Worm (Caenorhabditis elegans) whole organism, L4/young adult: ENCODE measurements around the gene cyp-33C5.

Experiments
- dao-5 ChIP-seq: sonication (generic microtip); optimal IDR thresholded peaks from 2 replicates; lab custom pipeline; 2016; ENCODE audit warnings: missing genotype, missing genetic modification characterization, moderate library complexity, missing compliant biosample characterization
- him-1 ChIP-seq: sonication (generic microtip); optimal IDR thresholded peaks from 2 replicates; lab custom pipeline; 2016; ENCODE audit warnings: missing genotype, missing genetic modification reagents, missing genetic modification characterization, missing compliant biosample characterization

DNA sequence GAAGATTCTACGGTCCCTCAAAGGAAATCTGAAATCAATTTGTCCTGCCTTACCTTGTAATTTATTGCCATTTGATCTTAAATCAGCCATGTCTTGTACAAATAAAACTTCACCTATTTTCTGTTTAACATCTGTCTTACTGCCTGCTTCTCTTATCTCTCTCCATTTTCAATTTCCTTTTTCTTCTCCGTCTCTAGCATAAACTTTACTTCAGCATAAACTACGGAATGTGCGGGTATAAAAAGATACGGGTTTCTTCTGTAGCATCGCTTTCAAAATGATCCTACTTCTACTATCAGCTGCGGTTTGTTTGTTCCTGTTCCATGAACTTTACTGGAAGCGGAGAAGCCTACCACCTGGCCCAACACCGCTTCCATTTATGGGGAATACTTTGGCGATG is at the start of gene cyp-33C5:
- TF ChIP-seq dao-5 (no peak), him-1 (tag; lab: Kevin White, UChicago) (no peak)
